Worm (Caenorhabditis elegans) whole organism, L2 larva: ENCODE results near the gene R02C2.7.

Experiments
- ZK546.5 ChIP-seq: sonication (generic microtip); optimal IDR thresholded peaks from 2 replicates; lab custom pipeline; 2017; ENCODE audit warnings: missing biosample characterization, missing genetic modification characterization
- aly-2 ChIP-seq: fragments of 150-350 bp; optimal IDR thresholded peaks from 2 replicates; lab custom pipeline; 2014; ENCODE audit warnings: missing biosample characterization, missing genetic modification characterization
- ama-1 ChIP-seq: fragments of 150-350 bp; optimal IDR thresholded peaks from 2 replicates; lab custom pipeline; 2018; ENCODE audit warnings: inconsistent platforms
- dmd-4 ChIP-seq: sonication (generic microtip); optimal IDR thresholded peaks from 2 replicates; lab custom pipeline; 2017; ENCODE audit warnings: missing biosample characterization, missing genetic modification characterization
- mab-5 ChIP-seq: fragments of 150-350 bp; optimal IDR thresholded peaks from 2 replicates; lab custom pipeline; 2014; ENCODE audit warnings: missing biosample characterization, missing genetic modification characterization
- nhr-11 ChIP-seq: fragments of 150-350 bp; optimal IDR thresholded peaks from 2 replicates; lab custom pipeline; 2014; ENCODE audit warnings: missing biosample characterization, missing genetic modification characterization
- sem-4 ChIP-seq: fragments of 150-350 bp; optimal IDR thresholded peaks from 2 replicates; lab custom pipeline; 2014; ENCODE audit warnings: missing biosample characterization, missing genetic modification reagents, missing genetic modification characterization
- snpc-4 ChIP-seq: fragments of 150-350 bp; optimal IDR thresholded peaks from 2 replicates; lab custom pipeline; 2014; ENCODE audit warnings: missing biosample characterization, missing genetic modification characterization
- unc-55 ChIP-seq: fragments of 150-350 bp; sonication (generic microtip); optimal IDR thresholded peaks from 3 replicates; lab custom pipeline; 2014; ENCODE audit warnings: missing biosample characterization, missing genetic modification reagents, missing genetic modification characterization
- unc-62 ChIP-seq: fragments of 150-350 bp; optimal IDR thresholded peaks from 2 replicates; lab custom pipeline; 2014; ENCODE audit warnings: missing biosample characterization, missing genetic modification reagents, missing genetic modification characterization
- ztf-4 ChIP-seq: fragments of 150-350 bp; optimal IDR thresholded peaks from 2 replicates; lab custom pipeline; 2014; ENCODE audit warnings: missing biosample characterization, missing genetic modification characterization

DNA sequence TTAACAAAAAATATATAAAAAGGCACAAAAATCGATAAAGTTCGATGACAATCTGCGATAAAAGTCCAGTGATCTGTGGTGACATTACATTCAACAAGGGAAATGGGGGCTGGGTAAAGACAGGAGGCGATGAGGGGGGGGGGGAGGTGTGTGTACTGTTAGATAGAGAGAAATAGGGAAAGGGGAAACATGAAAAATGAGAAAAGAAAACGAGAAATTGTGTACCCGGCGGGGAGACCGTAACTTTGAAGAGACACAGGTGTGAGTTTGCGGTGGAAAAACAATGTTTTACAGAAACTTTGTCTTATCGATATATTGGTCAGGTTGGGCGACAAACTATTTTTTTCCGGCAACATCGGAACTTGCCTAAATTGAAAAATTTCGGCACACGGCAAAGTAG is 17.9 kb upstream of the R02C2.7 start:
- TF ChIP-seq dmd-4 (tag; lab: Kevin White, UChicago) (no peak), snpc-4 (tag; lab: Kevin White, UChicago) (no peak), unc-62 (GFP tag; lab: Kevin White, UChicago) (no peak), sem-4 (tag; lab: Kevin White, UChicago) (no peak), mab-5 (no peak), ama-1 (lab: Kevin White, UChicago) (no peak), aly-2 (no peak), nhr-11 (tag; lab: Kevin White, UChicago) (no peak), ZK546.5 (tag; lab: Kevin White, UChicago) (no peak), ztf-4 (tag; lab: Kevin White, UChicago) (no peak), unc-55 (GFP tag; lab: Kevin White, UChicago) (no peak)
